Worm (Caenorhabditis elegans) whole organism, L1 larva: ENCODE measurements around the gene F25F2.1.

Experiments
- C34B4.2 ChIP-seq: sonication (generic microtip); optimal IDR thresholded peaks from 2 replicates; lab custom pipeline; 2017; ENCODE audit warnings: mild to moderate bottlenecking, missing genetic modification characterization, missing compliant biosample characterization
- F16B12.6 ChIP-seq: fragments of 150-350 bp; optimal IDR thresholded peaks from 2 replicates; lab custom pipeline; 2014; ENCODE audit warnings: missing biosample characterization, missing genetic modification characterization
- alr-1 ChIP-seq: fragments of 200-800 bp; sonication (Bioruptor generic); optimal IDR thresholded peaks from 2 replicates; lab custom pipeline; 2018; ENCODE audit warnings: borderline replicate concordance, mild to moderate bottlenecking, missing genetic modification characterization, missing compliant biosample characterization
- ceh-63 ChIP-seq: fragments of 200-800 bp; sonication (Bioruptor generic); optimal IDR thresholded peaks from 2 replicates; lab custom pipeline; 2018; ENCODE audit warnings: mild to moderate bottlenecking, missing genetic modification characterization, missing compliant biosample characterization
- ceh-8 ChIP-seq: fragments of 200-800 bp; sonication (Bioruptor generic); optimal IDR thresholded peaks from 2 replicates; lab custom pipeline; 2018; ENCODE audit warnings: mild to moderate bottlenecking, missing genetic modification characterization, moderate library complexity, missing compliant biosample characterization
- ceh-88 ChIP-seq: fragments of 200-800 bp; sonication (Bioruptor generic); IDR thresholded peaks from 2 replicates; pipeline ENCODE4 v1.3.6; 2022; ENCODE audit warnings: missing genetic modification characterization, missing compliant biosample characterization
- ces-1 ChIP-seq: fragments of 150-350 bp; optimal IDR thresholded peaks from 2 replicates; lab custom pipeline; 2014; ENCODE audit warnings: missing biosample characterization, missing genetic modification reagents, missing genetic modification characterization
- dpl-1 ChIP-seq, 3 experiments: fragments of 150-350 bp in 2 of 3; sonication (generic microtip) in 1 of 3; optimal IDR thresholded peaks; 2 replicates each; lab custom pipeline; 2014 to 2017; ENCODE audit warnings: missing biosample characterization in 3 of 3, missing genetic modification characterization in 3 of 3, missing genetic modification reagents in 3 of 3
- dsc-1 ChIP-seq: sonication (generic microtip); optimal IDR thresholded peaks from 2 replicates; lab custom pipeline; 2016; ENCODE audit warnings: mild to moderate bottlenecking, missing genetic modification characterization, missing compliant biosample characterization
- fkh-10 ChIP-seq: sonication (generic microtip); optimal IDR thresholded peaks from 2 replicates; lab custom pipeline; 2017; ENCODE audit warnings: missing biosample characterization, missing genetic modification reagents, missing genetic modification characterization
- fkh-8 ChIP-seq: sonication (generic microtip); optimal IDR thresholded peaks from 2 replicates; lab custom pipeline; 2016; ENCODE audit warnings: mild to moderate bottlenecking, missing genetic modification characterization, missing compliant biosample characterization
- hlh-4 ChIP-seq: sonication (generic microtip); optimal IDR thresholded peaks from 2 replicates; lab custom pipeline; 2016; ENCODE audit warnings: mild to moderate bottlenecking, missing genetic modification characterization, missing compliant biosample characterization
- lin-14 ChIP-seq: fragments of 200-800 bp; sonication (Bioruptor generic); optimal IDR thresholded peaks from 2 replicates; lab custom pipeline; 2018; ENCODE audit warnings: mild to moderate bottlenecking, missing genetic modification characterization, moderate library complexity, missing compliant biosample characterization
- lin-35 ChIP-seq, 2 experiments: fragments of 150-350 bp; optimal IDR thresholded peaks; 2 replicates each; lab custom pipeline; 2014; ENCODE audit warnings: missing biosample characterization in 2 of 2, missing genetic modification characterization in 2 of 2, missing genetic modification reagents in 2 of 2
- lin-39 ChIP-seq: fragments of 150-350 bp; optimal IDR thresholded peaks from 2 replicates; lab custom pipeline; 2014; ENCODE audit warnings: missing biosample characterization, missing genetic modification reagents, missing genetic modification characterization
- lsy-2 ChIP-seq, 2 experiments: fragments of 150-350 bp; optimal IDR thresholded peaks; 2 replicates each; lab custom pipeline; 2014; ENCODE audit warnings: missing biosample characterization in 2 of 2, missing genetic modification characterization in 2 of 2
- mdl-1 ChIP-seq, 2 experiments: fragments of 150-350 bp; optimal IDR thresholded peaks; 2 replicates each; lab custom pipeline; 2014 to 2017; ENCODE audit warnings: missing biosample characterization in 2 of 2, missing genetic modification characterization in 2 of 2, inconsistent platforms in 1 of 2
- nhr-11 ChIP-seq: fragments of 150-350 bp; optimal IDR thresholded peaks from 2 replicates; lab custom pipeline; 2014; ENCODE audit warnings: missing biosample characterization, missing genetic modification characterization
- nhr-237 ChIP-seq: fragments of 150-350 bp; optimal IDR thresholded peaks from 2 replicates; lab custom pipeline; 2014; ENCODE audit warnings: missing biosample characterization, missing genetic modification characterization
- nhr-47 ChIP-seq: sonication (generic microtip); optimal IDR thresholded peaks from 2 replicates; lab custom pipeline; 2016; ENCODE audit warnings: mild to moderate bottlenecking, missing genetic modification characterization, moderate library complexity, missing compliant biosample characterization
- nhr-71 ChIP-seq: sonication (generic microtip); optimal IDR thresholded peaks from 2 replicates; lab custom pipeline; 2016; ENCODE audit warnings: mild to moderate bottlenecking, missing genetic modification characterization, moderate library complexity, missing compliant biosample characterization
- nhr-76 ChIP-seq: sonication (generic microtip); optimal IDR thresholded peaks from 2 replicates; lab custom pipeline; 2017; ENCODE audit warnings: missing biosample characterization, missing genetic modification characterization
- nhr-90 ChIP-seq: sonication (generic microtip); optimal IDR thresholded peaks from 2 replicates; lab custom pipeline; 2016; ENCODE audit warnings: mild to moderate bottlenecking, missing genetic modification characterization, missing compliant biosample characterization; ENCODE audit not compliant: poor library complexity
- pag-3 ChIP-seq: sonication (generic microtip); optimal IDR thresholded peaks from 2 replicates; lab custom pipeline; 2017; ENCODE audit warnings: missing genetic modification characterization, mild to moderate bottlenecking, missing compliant biosample characterization, antibody characterized with exemption, borderline replicate concordance; ENCODE audit not compliant: insufficient read depth
- pax-3 ChIP-seq: fragments of 200-800 bp; sonication (Bioruptor generic); optimal IDR thresholded peaks from 2 replicates; lab custom pipeline; 2018; ENCODE audit warnings: mild to moderate bottlenecking, missing genetic modification characterization, moderate library complexity, missing compliant biosample characterization
- rnt-1 ChIP-seq: sonication (generic microtip); optimal IDR thresholded peaks from 2 replicates; lab custom pipeline; 2016; ENCODE audit warnings: mild to moderate bottlenecking, missing genetic modification characterization, moderate library complexity, missing compliant biosample characterization
- swsn-7 ChIP-seq: sonication (generic microtip); optimal IDR thresholded peaks from 2 replicates; lab custom pipeline; 2016; ENCODE audit warnings: missing genetic modification characterization, missing compliant biosample characterization
- tbx-2 ChIP-seq: sonication (generic microtip); optimal IDR thresholded peaks from 2 replicates; lab custom pipeline; 2016; ENCODE audit warnings: missing genetic modification characterization, missing compliant biosample characterization
- tlp-1 ChIP-seq: fragments of 150-350 bp; optimal IDR thresholded peaks from 2 replicates; lab custom pipeline; 2014; ENCODE audit warnings: missing biosample characterization, missing genetic modification characterization
- unc-86 ChIP-seq: sonication (generic microtip); optimal IDR thresholded peaks from 2 replicates; lab custom pipeline; 2016; ENCODE audit warnings: missing genetic modification characterization, missing compliant biosample characterization
- unc-98 ChIP-seq: fragments of 200-800 bp; sonication (Bioruptor generic); IDR thresholded peaks from 2 replicates; pipeline ENCODE4 v1.3.6; 2022; ENCODE audit warnings: missing genetic modification characterization, missing compliant biosample characterization
- zag-1 ChIP-seq: fragments of 150-350 bp; optimal IDR thresholded peaks from 2 replicates; lab custom pipeline; 2014; ENCODE audit warnings: missing biosample characterization, missing genetic modification characterization
- ztf-11 ChIP-seq, 2 experiments: sonication (generic microtip); optimal IDR thresholded peaks; 2 replicates each; lab custom pipeline; 2016 to 2017; ENCODE audit warnings: missing genetic modification characterization in 2 of 2, missing biosample characterization in 1 of 2, missing compliant biosample characterization in 1 of 2
- ztf-4 ChIP-seq: fragments of 150-350 bp; optimal IDR thresholded peaks from 2 replicates; lab custom pipeline; 2014; ENCODE audit warnings: missing biosample characterization, missing genetic modification characterization

F25F2.1 gene

DNA sequence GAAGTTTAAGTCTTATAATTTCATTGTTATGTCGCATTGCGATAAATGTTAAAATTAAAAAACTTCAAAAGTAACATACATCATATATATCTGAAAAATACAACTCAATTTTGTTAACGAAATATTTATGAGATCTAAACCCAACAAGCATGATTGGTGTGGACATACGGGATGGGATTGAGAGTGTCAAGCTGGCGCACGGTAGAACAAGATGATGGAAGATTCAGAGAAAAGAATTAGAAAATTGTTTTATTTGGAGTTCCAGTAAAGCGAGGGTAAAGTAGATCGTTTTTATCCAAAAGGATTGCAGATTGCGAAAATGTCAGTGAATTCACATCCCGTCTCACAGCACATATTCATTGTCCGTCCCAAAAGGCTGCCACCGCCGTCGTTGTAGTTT is 31.8 kb upstream of the F25F2.1 start:
- TF ChIP-seq lsy-2 (tag; optimal IDR thresholded peaks at IDR 0.05; lab: Kevin White, UChicago) (peak in 1 of 2 experiments; percentile 14), unc-98 (GFP tag; lab: Robert Waterston, UW) (no peak)

- TF ChIP-seq hlh-4 (no peak), fkh-10 (GFP tag; lab: Kevin White, UChicago) (no peak), pax-3 (tag; lab: Kevin White, UChicago) (no peak), ceh-88 (GFP tag; lab: Robert Waterston, UW) (no peak), tbx-2 (tag; lab: Kevin White, UChicago) (no peak), dpl-1 (GFP tag; optimal IDR thresholded peaks at IDR 0.05; lab: Kevin White, UChicago) (no peak), mdl-1 (tag; optimal IDR thresholded peaks at IDR 0.05; lab: Kevin White, UChicago) (no peak), nhr-90 (tag; lab: Kevin White, UChicago) (no peak)
Observed at ce11 chrIII:4477472-4477871, 31.2 kb upstream of the F25F2.1 start, which contains the start of gene ins-17. TSS of gene ins-17 (minus strand) at chrIII:4477572.

DNA sequence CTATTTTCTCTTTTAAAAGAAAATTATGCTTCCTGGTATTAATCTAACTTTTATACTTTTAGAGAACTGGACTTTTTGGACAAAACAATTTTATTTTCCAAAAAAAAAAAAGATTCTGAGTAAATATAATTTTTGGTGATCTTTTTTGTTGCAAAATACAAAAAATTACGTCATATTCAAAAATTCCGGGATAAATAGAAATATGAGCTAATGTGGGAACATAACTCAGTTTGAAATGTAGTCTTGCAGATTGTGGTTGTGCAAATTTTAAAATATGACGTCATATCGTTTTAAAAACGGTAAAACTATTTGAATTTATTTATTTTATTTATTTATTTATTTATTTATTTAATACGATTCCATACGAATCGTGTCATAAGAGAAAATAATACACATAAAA is 26.9 kb upstream of the F25F2.1 start:
- TF ChIP-seq lin-35 (GFP tag; optimal IDR thresholded peaks at IDR 0.05; lab: Kevin White, UChicago): no peak
- TF ChIP-seq dsc-1 (tag; lab: Kevin White, UChicago): no peak
- no peak for TF ChIP-seq lin-39 (tag; lab: Kevin White, UChicago)
- TF ChIP-seq ceh-8 (GFP tag; lab: Kevin White, UChicago): no peak
- TF ChIP-seq swsn-7: no peak
- no peak for TF ChIP-seq ztf-11 (tag; optimal IDR thresholded peaks at IDR 0.05; lab: Kevin White, UChicago)
- TF ChIP-seq hlh-4: no peak
- no peak for TF ChIP-seq rnt-1 (tag; lab: Kevin White, UChicago)
- no peak for TF ChIP-seq tlp-1 (tag; lab: Kevin White, UChicago)
- TF ChIP-seq zag-1 (tag; lab: Kevin White, UChicago): no peak
- no peak for TF ChIP-seq nhr-76 (tag; lab: Kevin White, UChicago)
- no peak for TF ChIP-seq ceh-63 (GFP tag; lab: Kevin White, UChicago)
- no peak for TF ChIP-seq F16B12.6

DNA sequence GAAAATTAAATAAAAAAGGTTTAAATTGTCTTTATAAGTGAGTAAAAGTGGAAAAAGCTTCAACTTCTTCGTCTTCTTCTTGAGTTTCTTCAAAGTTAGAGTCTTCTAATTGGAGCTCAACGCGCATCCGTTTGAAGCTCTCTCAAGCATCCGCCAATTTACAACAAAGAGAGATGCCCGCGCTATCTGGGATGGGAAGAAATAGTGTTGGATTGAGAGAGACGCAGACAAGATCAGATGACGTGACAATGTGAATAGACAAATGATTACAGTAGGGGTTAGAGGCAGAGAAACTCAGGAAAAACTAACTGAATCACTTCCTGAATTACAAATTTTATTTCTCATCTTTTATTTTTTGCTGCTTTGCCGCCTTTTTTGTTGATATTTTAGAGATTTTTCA is 25.7 kb upstream of the F25F2.1 start:
- no peak for TF ChIP-seq pag-3 (tag; lab: Kevin White, UChicago)
- TF ChIP-seq unc-86 (tag; lab: Kevin White, UChicago): peak; percentile 57
- no peak for TF ChIP-seq ztf-4 (tag; lab: Kevin White, UChicago)
- peak; percentile 60 for TF ChIP-seq lin-14 (GFP tag; lab: Kevin White, UChicago)

DNA sequence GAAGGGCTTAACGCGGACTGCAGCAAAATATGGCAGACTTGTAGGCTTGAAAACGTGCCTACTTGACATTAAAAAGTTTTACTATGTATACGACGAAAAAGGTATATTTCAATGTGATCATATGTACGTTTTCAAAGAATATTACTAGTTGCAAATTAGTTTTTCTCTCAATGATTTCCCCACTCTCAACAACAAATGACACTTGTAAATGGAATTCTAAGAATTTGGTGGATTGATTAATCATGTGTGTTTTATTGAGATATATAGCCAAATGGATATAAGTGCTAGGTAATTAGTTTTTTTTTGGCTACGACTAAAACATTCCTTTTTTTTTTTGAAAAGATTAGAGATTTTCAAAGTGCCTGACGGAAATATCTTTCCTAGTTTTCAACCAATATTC is 21.4 kb upstream of the F25F2.1 start:
- peak; percentile 9 for TF ChIP-seq nhr-237 (tag; lab: Kevin White, UChicago)
- TF ChIP-seq nhr-11 (tag; lab: Kevin White, UChicago): peak; percentile 90
- TF ChIP-seq fkh-8 (tag; lab: Kevin White, UChicago): peak; percentile 44
- TF ChIP-seq dsc-1 (tag; lab: Kevin White, UChicago): peak; percentile 74
- TF ChIP-seq ces-1: no peak
- TF ChIP-seq swsn-7: peak; percentile 8
- TF ChIP-seq C34B4.2 (tag; lab: Kevin White, UChicago): no peak
- TF ChIP-seq alr-1 (tag; lab: Kevin White, UChicago): no peak
- TF ChIP-seq nhr-71 (tag; lab: Kevin White, UChicago): peak; percentile 39
- peak; percentile 53 for TF ChIP-seq lin-14 (GFP tag; lab: Kevin White, UChicago)
- peak; percentile 47 for TF ChIP-seq nhr-47 (tag; lab: Kevin White, UChicago)
- TF ChIP-seq lsy-2 (tag; optimal IDR thresholded peaks at IDR 0.05; lab: Kevin White, UChicago): peak in 1 of 2 experiments; percentile 14
